Worm (Caenorhabditis elegans) whole organism, young adult: ENCODE measurements around the gene srh-22.

Experiments used
- F10E7.11 ChIP-seq: sonication (generic microtip); optimal IDR thresholded peaks from 2 replicates; lab custom pipeline; 2017; ENCODE audit warnings: mild to moderate bottlenecking, missing genetic modification characterization, moderate library complexity, missing compliant biosample characterization
- K12H6.12 ChIP-seq: fragments of 200-800 bp; sonication (Bioruptor generic); optimal IDR thresholded peaks from 2 replicates; lab custom pipeline; 2018; ENCODE audit warnings: mild to moderate bottlenecking, missing genetic modification characterization, missing compliant biosample characterization
- Y56A3A.18 ChIP-seq: fragments of 200-800 bp; sonication (Bioruptor generic); IDR thresholded peaks from 2 replicates; pipeline ENCODE4 v1.3.6; 2022; ENCODE audit warnings: missing genetic modification reagents, missing genetic modification characterization, missing compliant biosample characterization
- ceh-91 ChIP-seq: fragments of 200-800 bp; sonication (Bioruptor generic); IDR thresholded peaks from 2 replicates; pipeline ENCODE4 v1.3.6; 2022; ENCODE audit warnings: missing genetic modification reagents, missing genetic modification characterization, missing compliant biosample characterization
- lin-35 ChIP-seq, 3 experiments: fragments of 150-350 bp in 2 of 3; sonication (generic microtip) in 1 of 3; optimal IDR thresholded peaks; 2 replicates each; lab custom pipeline; 2014 to 2018; ENCODE audit warnings: missing biosample characterization in 3 of 3, missing genetic modification characterization in 3 of 3, missing genetic modification reagents in 3 of 3
- pha-4 ChIP-seq: fragments of 150-350 bp; sonication (generic microtip); optimal IDR thresholded peaks from 2 replicates; lab custom pipeline; 2014; ENCODE audit warnings: missing biosample characterization, missing genetic modification reagents, missing genetic modification characterization
- snpc-1.1 ChIP-seq: sonication (generic microtip); optimal IDR thresholded peaks from 2 replicates; lab custom pipeline; 2017; ENCODE audit warnings: missing genetic modification characterization, mild to moderate bottlenecking, missing compliant biosample characterization, antibody characterized with exemption, moderate library complexity, missing genotype, missing genetic modification reagents; ENCODE audit not compliant: insufficient read depth
- zfh-2 ChIP-seq: fragments of 200-800 bp; sonication (Bioruptor generic); conservative IDR thresholded peaks from 2 replicates; pipeline ENCODE4 v1.3.6; 2022; ENCODE audit warnings: missing genetic modification reagents, missing genetic modification characterization, missing compliant biosample characterization
- zim-3 ChIP-seq: sonication (generic microtip); optimal IDR thresholded peaks from 2 replicates; lab custom pipeline; 2017; ENCODE audit warnings: mild to moderate bottlenecking, missing genetic modification characterization, moderate library complexity, missing compliant biosample characterization
- ztf-26 ChIP-seq: sonication (generic microtip); optimal IDR thresholded peaks from 2 replicates; lab custom pipeline; 2017; ENCODE audit warnings: missing genetic modification characterization, missing compliant biosample characterization

- TF ChIP-seq ceh-91 (GFP tag; lab: Robert Waterston, UW) = no peak
- TF ChIP-seq Y56A3A.18 = no peak
- no peak for TF ChIP-seq K12H6.12 (tag; lab: Kevin White, UChicago)
- no peak for TF ChIP-seq zfh-2
- no peak for TF ChIP-seq lin-35 (GFP tag; optimal IDR thresholded peaks at IDR 0.05; lab: Kevin White, UChicago)
- TF ChIP-seq F10E7.11 = no peak
- no peak for TF ChIP-seq zim-3 (tag; lab: Kevin White, UChicago)
- TF ChIP-seq ztf-26 (tag; lab: Kevin White, UChicago) = no peak
- no peak for TF ChIP-seq snpc-1.1
- no peak for TF ChIP-seq pha-4 (tag; lab: Kevin White, UChicago)
Observed at ce11 chrV:4956529-4956928, 34.4 kb downstream of the srh-22 start, which contains the start of gene str-208.
